Fruit fly (Drosophila melanogaster): ENCODE results near the gene Uggt.

The Uggt gene

DNA sequence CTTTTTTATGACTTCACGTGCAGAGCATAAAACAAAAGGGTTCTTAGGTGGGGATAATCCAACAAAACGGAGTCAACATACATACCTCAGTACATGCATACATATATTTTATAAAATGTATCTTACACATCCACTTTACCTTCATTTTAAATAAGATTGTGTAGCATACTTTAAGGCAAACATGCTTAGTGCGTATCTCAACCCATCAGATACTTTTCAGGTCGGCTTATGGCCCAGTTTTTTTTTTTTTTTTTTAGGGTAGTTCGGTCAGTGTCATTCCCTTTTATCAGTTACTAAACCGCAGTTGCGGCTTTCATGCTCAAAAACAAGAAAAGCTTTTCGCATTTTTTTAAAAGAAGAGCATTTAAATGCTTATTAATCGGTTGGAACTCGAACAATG, 19.4 kb downstream of the Uggt start, which contains the start of gene NijB:
Gene NijB (plus strand): TSS at position 398 of the 400 bp plus-strand sequence.
- no peak for TF ChIP-seq CG33017 (tag; optimal IDR thresholded peaks at IDR 0.05)
- TF ChIP-seq kay (GFP tag; ENCODE audit: borderline replicate concordance) = no peak
- TF ChIP-seq bab1 (GFP tag; optimal IDR thresholded peaks at IDR 0.05) = no peak
- TF ChIP-seq CG5204 (GFP tag; optimal IDR thresholded peaks at IDR 0.05) = no peak
- TF ChIP-seq ovo (GFP tag; optimal IDR thresholded peaks at IDR 0.05) = no peak
- no peak for TF ChIP-seq Clk (GFP tag; optimal IDR thresholded peaks at IDR 0.05)
- no peak for TF ChIP-seq cnc (optimal IDR thresholded peaks at IDR 0.05)
- no peak for TF ChIP-seq Hr96 (GFP tag; optimal IDR thresholded peaks at IDR 0.05)
- TF ChIP-seq CG14711 (tag; optimal IDR thresholded peaks at IDR 0.05) = no peak
- TF ChIP-seq CG7101 (tag; optimal IDR thresholded peaks at IDR 0.05) = no peak
- TF ChIP-seq CG11617 (GFP tag; optimal IDR thresholded peaks at IDR 0.05) = no peak

DNA sequence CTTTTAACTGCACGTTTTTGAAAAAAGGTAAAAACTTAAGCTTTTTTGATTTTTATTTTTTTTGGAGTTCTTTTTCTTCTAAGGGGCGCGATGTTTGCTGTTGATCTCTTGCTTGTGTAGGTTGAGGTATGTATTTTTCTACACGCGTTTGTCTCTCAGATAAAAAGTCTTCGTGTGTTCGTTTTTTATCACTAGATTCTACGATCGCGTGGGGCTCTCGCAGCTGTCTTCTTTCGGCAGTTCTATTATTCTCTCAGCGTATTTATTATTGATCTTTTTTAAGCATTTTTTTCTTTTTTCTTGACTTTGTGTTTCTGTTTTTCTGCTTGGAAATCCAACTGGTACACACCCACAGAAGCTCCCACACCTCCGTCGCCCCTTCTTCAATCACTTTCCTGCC, 22.5 kb downstream of the Uggt start:
- no peak for TF ChIP-seq Clk (GFP tag; optimal IDR thresholded peaks at IDR 0.05)
- no peak for TF ChIP-seq CG33017 (tag; optimal IDR thresholded peaks at IDR 0.05)
- no peak for TF ChIP-seq Mnt (GFP tag; optimal IDR thresholded peaks at IDR 0.05)
- TF ChIP-seq CG14711 (tag; optimal IDR thresholded peaks at IDR 0.05) = no peak
- no peak for TF ChIP-seq CG7045 (GFP tag; optimal IDR thresholded peaks at IDR 0.05)
- TF ChIP-seq cic (GFP tag; optimal IDR thresholded peaks at IDR 0.05) = peak; percentile 14
- no peak for TF ChIP-seq toe (GFP tag; optimal IDR thresholded peaks at IDR 0.05)
- TF ChIP-seq tj (GFP tag; optimal IDR thresholded peaks at IDR 0.05) = no peak
- no peak for TF ChIP-seq Hr96 (GFP tag; optimal IDR thresholded peaks at IDR 0.05)
- TF ChIP-seq ovo (GFP tag; optimal IDR thresholded peaks at IDR 0.05) = no peak
- TF ChIP-seq CG1620 (GFP tag; optimal IDR thresholded peaks at IDR 0.05) = no peak
- TF ChIP-seq cnc (optimal IDR thresholded peaks at IDR 0.05) = no peak
- TF ChIP-seq bab1 (GFP tag; optimal IDR thresholded peaks at IDR 0.05) = no peak
- no peak for TF ChIP-seq CG11617 (GFP tag; optimal IDR thresholded peaks at IDR 0.05)
- TF ChIP-seq pad (GFP tag; optimal IDR thresholded peaks at IDR 0.05) = peak; percentile 26

DNA sequence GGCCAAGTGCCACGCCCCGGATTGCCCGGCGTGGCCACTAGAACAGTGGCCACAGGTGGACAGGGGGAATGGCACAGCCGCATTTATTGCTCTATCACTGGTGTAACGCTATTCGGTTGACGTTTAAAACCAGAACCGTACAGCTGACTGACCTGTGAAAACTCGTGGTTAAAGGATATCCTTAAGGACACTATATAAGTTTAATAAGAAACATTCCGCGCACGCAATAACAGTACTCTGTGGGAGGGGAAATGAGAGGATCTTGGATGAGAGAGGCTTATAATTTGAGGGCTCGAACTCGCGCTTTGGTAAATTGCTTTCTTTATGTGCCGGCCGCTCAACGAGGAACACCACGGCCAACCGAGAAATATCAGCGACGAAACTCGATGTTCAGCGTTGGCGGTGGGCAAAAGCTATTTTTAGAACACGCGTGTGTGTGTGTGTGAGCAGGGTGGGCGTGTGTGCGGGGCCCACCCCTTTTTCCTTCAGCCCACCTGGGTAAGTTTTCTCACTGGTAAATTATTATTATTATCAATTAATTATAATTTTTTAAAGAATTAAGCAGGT, 23.8 kb downstream of the Uggt start:
- TF ChIP-seq pad (GFP tag; optimal IDR thresholded peaks at IDR 0.05) = peak; percentile 92
- peak; percentile 4 for TF ChIP-seq CG12768 (GFP tag; optimal IDR thresholded peaks at IDR 0.05)
- no peak for TF ChIP-seq CG14711 (tag; optimal IDR thresholded peaks at IDR 0.05)
- peak; percentile 28 for TF ChIP-seq cic (GFP tag; optimal IDR thresholded peaks at IDR 0.05)

DNA sequence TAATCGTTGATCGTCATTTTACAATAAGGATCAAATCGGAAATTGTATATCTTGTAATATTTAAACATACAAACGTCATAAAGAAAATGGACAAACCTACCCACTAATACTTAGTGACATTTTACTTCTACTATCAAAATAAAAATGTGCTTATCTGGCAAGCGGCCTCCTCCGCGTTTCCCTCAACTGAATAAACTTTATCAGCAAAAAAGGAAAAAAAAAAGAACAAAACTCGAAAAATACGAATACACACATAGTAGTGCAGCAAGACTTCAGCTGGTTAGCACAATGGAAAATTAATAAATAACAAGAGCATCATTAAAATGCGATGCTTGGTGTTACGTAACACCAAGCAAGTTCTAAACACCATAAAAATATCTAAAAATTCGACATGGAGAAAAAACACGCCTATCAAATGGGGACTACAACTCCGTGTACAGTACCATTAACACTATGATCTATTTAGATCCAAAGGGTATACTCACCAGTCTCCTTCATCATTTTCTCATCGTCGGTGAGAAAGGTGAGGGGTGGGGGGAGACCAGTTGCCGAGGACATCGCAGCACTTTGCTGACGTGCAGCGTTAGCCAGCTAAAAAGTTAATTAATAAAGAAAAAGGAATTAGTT, 25.0 kb downstream of the Uggt start:
- no peak for TF ChIP-seq Crg-1 (GFP tag; optimal IDR thresholded peaks at IDR 0.05)
- peak; percentile 95 for TF ChIP-seq tj (GFP tag; optimal IDR thresholded peaks at IDR 0.05)
- no peak for TF ChIP-seq cnc (optimal IDR thresholded peaks at IDR 0.05)
- TF ChIP-seq pad (GFP tag; optimal IDR thresholded peaks at IDR 0.05) = peak; percentile 31
- TF ChIP-seq cic (GFP tag; optimal IDR thresholded peaks at IDR 0.05) = peak; percentile 49
- TF ChIP-seq Hr96 (GFP tag; optimal IDR thresholded peaks at IDR 0.05) = no peak

DNA sequence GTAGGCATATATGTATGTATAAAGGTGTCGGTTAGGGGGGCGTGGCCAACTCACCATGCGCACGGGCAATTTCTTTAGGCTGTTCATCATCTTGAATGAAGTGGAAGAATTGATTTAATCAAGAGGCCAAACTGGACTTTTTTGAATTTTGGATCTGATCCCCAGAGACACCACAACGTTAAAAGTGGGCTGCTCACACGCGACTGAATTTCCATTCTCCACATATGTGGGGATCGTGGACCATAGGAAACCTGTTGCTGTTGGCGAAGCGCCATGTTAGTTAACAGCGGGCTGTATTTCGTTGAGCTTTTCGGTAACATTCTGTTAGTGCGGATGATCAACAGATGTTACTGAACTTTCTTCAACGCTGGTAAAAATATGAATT, 25.5 kb downstream of the Uggt start, which contains the start of gene CG3902:
Gene CG3902 (minus strand): TSS at position 208 of the 385 bp plus-strand sequence.
- TF ChIP-seq kay (GFP tag; ENCODE audit: borderline replicate concordance) (no peak), Hr96 (GFP tag; optimal IDR thresholded peaks at IDR 0.05) (peak; percentile 29), bab1 (GFP tag; optimal IDR thresholded peaks at IDR 0.05) (peak; percentile 54), pad (GFP tag; optimal IDR thresholded peaks at IDR 0.05) (peak; percentile 3), cic (GFP tag; optimal IDR thresholded peaks at IDR 0.05) (peak; percentile 61), CG33017 (tag; optimal IDR thresholded peaks at IDR 0.05) (peak; percentile 72), cnc (optimal IDR thresholded peaks at IDR 0.05) (no peak), Mnt (GFP tag; optimal IDR thresholded peaks at IDR 0.05) (peak; percentile 85), tj (GFP tag; optimal IDR thresholded peaks at IDR 0.05) (no peak), toe (GFP tag; optimal IDR thresholded peaks at IDR 0.05) (peak; percentile 2), CG7101 (tag; optimal IDR thresholded peaks at IDR 0.05) (peak; percentile 45), Crg-1 (GFP tag; optimal IDR thresholded peaks at IDR 0.05) (peak; percentile 45)

DNA sequence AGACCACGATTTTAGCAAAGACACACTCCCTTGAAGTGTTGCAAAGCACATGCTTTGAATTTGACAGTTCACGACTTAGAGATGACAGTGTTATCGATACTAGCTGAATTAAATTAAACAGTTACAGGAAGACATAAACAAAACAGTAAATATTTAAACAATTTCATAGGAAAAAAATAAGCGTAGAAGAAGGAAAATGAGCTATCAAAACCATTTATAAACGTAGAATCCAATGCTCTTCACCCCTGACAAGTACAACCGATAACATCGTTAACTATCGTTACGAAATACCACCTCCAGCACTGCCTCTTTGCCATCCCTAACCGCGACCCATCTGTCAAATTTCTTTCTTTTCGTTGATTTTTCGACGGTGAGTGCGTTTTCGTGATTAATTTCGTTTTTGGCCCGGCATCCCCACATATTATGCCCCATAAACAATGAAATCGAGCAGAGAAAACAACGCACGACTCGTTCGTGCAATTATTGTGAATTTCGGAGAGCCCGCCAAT, 26.3 kb downstream of the Uggt start, which contains the start of gene RpL26:
Gene RpL26 (plus strand): TSS at position 106 of the 509 bp plus-strand sequence.
- TF ChIP-seq CG14711 (tag; optimal IDR thresholded peaks at IDR 0.05) (peak; percentile 48), Crg-1 (GFP tag; optimal IDR thresholded peaks at IDR 0.05) (peak; percentile 87), CG11617 (GFP tag; optimal IDR thresholded peaks at IDR 0.05) (peak; percentile 86), Hr96 (GFP tag; optimal IDR thresholded peaks at IDR 0.05) (peak; percentile 89), toe (GFP tag; optimal IDR thresholded peaks at IDR 0.05) (peak; percentile 94), kay (GFP tag; ENCODE audit: borderline replicate concordance) (no peak), pad (GFP tag; optimal IDR thresholded peaks at IDR 0.05) (peak; percentile 63), CG7101 (tag; optimal IDR thresholded peaks at IDR 0.05) (peak; percentile 84), CG7045 (GFP tag; optimal IDR thresholded peaks at IDR 0.05) (peak; percentile 65), Mnt (GFP tag; optimal IDR thresholded peaks at IDR 0.05) (peak; percentile 83), CG5204 (GFP tag; optimal IDR thresholded peaks at IDR 0.05) (no peak), tj (GFP tag; optimal IDR thresholded peaks at IDR 0.05) (peak; percentile 64), CG1620 (GFP tag; optimal IDR thresholded peaks at IDR 0.05) (peak; percentile 93), cnc (optimal IDR thresholded peaks at IDR 0.05) (no peak), Clk (GFP tag; optimal IDR thresholded peaks at IDR 0.05) (peak; percentile 61), ovo (GFP tag; optimal IDR thresholded peaks at IDR 0.05) (peak; percentile 81), bab1 (GFP tag; optimal IDR thresholded peaks at IDR 0.05) (peak; percentile 78), CG12768 (GFP tag; optimal IDR thresholded peaks at IDR 0.05) (peak; percentile 59), cic (GFP tag; optimal IDR thresholded peaks at IDR 0.05) (peak; percentile 25), CG33017 (tag; optimal IDR thresholded peaks at IDR 0.05) (peak; percentile 62)
